Worm (Caenorhabditis elegans) whole organism, L2 larva: ENCODE results near the gene C56A3.4.
A peak's percentile ranks its signal among the peaks of the same experiment; 100 is the strongest.

Experiments
- F13H6.1 ChIP-seq: sonication (generic microtip); optimal IDR thresholded peaks from 2 replicates; lab custom pipeline; 2016; ENCODE audit warnings: missing genetic modification characterization, missing compliant biosample characterization
- Y55F3AM.14 ChIP-seq: fragments of 200-800 bp; sonication (Bioruptor generic); optimal IDR thresholded peaks from 2 replicates; lab custom pipeline; 2018; ENCODE audit warnings: mild to moderate bottlenecking, missing genetic modification characterization, missing compliant biosample characterization
- ZK546.5 ChIP-seq: sonication (generic microtip); optimal IDR thresholded peaks from 2 replicates; lab custom pipeline; 2017; ENCODE audit warnings: missing biosample characterization, missing genetic modification characterization
- aly-2 ChIP-seq: fragments of 150-350 bp; optimal IDR thresholded peaks from 2 replicates; lab custom pipeline; 2014; ENCODE audit warnings: missing biosample characterization, missing genetic modification characterization
- ama-1 ChIP-seq: fragments of 150-350 bp; optimal IDR thresholded peaks from 2 replicates; lab custom pipeline; 2018; ENCODE audit warnings: inconsistent platforms
- ceh-82 ChIP-seq: fragments of 150-350 bp; optimal IDR thresholded peaks from 2 replicates; lab custom pipeline; 2014; ENCODE audit warnings: missing biosample characterization, missing genetic modification characterization
- dmd-4 ChIP-seq: sonication (generic microtip); optimal IDR thresholded peaks from 2 replicates; lab custom pipeline; 2017; ENCODE audit warnings: missing biosample characterization, missing genetic modification characterization
- egl-27 ChIP-seq: sonication (generic microtip); optimal IDR thresholded peaks from 3 replicates; lab custom pipeline; 2017; ENCODE audit warnings: missing biosample characterization, missing genetic modification reagents, missing genetic modification characterization
- fos-1 ChIP-seq: fragments of 150-350 bp; optimal IDR thresholded peaks from 2 replicates; lab custom pipeline; 2014; ENCODE audit warnings: missing biosample characterization, missing genetic modification characterization
- gmeb-1 ChIP-seq: fragments of 150-350 bp; optimal IDR thresholded peaks from 2 replicates; lab custom pipeline; 2014; ENCODE audit warnings: missing biosample characterization, missing genetic modification characterization
- lin-13 ChIP-seq: fragments of 150-350 bp; optimal IDR thresholded peaks from 2 replicates; lab custom pipeline; 2014; ENCODE audit warnings: missing biosample characterization, missing genetic modification reagents, missing genetic modification characterization
- lin-39 ChIP-seq: fragments of 150-350 bp; optimal IDR thresholded peaks from 2 replicates; lab custom pipeline; 2014; ENCODE audit warnings: missing biosample characterization, missing genetic modification reagents, missing genetic modification characterization
- mab-5 ChIP-seq: fragments of 150-350 bp; optimal IDR thresholded peaks from 2 replicates; lab custom pipeline; 2014; ENCODE audit warnings: missing biosample characterization, missing genetic modification characterization
- mbf-1 ChIP-seq: sonication (generic microtip); optimal IDR thresholded peaks from 2 replicates; lab custom pipeline; 2017; ENCODE audit warnings: missing biosample characterization, missing genetic modification characterization
- mdl-1 ChIP-seq, 2 experiments: fragments of 150-350 bp in 1 of 2; sonication (generic microtip) in 1 of 2; optimal IDR thresholded peaks; 2 replicates each; lab custom pipeline; 2017; ENCODE audit warnings: missing biosample characterization in 2 of 2, missing genetic modification characterization in 2 of 2
- nhr-10 ChIP-seq: sonication (generic microtip); optimal IDR thresholded peaks from 2 replicates; lab custom pipeline; 2017; ENCODE audit warnings: missing biosample characterization, missing genetic modification characterization
- nhr-129 ChIP-seq: fragments of 150-350 bp; optimal IDR thresholded peaks from 2 replicates; lab custom pipeline; 2014; ENCODE audit warnings: missing biosample characterization, missing genetic modification characterization
- nhr-23 ChIP-seq: fragments of 150-350 bp; optimal IDR thresholded peaks from 2 replicates; lab custom pipeline; 2014; ENCODE audit warnings: missing biosample characterization, missing genetic modification reagents, missing genetic modification characterization
- nhr-6 ChIP-seq: fragments of 150-350 bp; optimal IDR thresholded peaks from 2 replicates; lab custom pipeline; 2014; ENCODE audit warnings: missing biosample characterization, missing genetic modification characterization
- nhr-77 ChIP-seq: fragments of 150-350 bp; optimal IDR thresholded peaks from 2 replicates; lab custom pipeline; 2014; ENCODE audit warnings: missing biosample characterization, missing genetic modification characterization
- peb-1 ChIP-seq: fragments of 150-350 bp; optimal IDR thresholded peaks from 2 replicates; lab custom pipeline; 2014; ENCODE audit warnings: missing biosample characterization, missing genetic modification characterization
- skn-1 ChIP-seq: sonication (generic microtip); optimal IDR thresholded peaks from 2 replicates; lab custom pipeline; 2017; ENCODE audit warnings: missing biosample characterization, missing genetic modification characterization
- sma-3 ChIP-seq: sonication (generic microtip); optimal IDR thresholded peaks from 2 replicates; lab custom pipeline; 2016; ENCODE audit warnings: missing genetic modification reagents, missing genetic modification characterization, missing compliant biosample characterization
- sma-9 ChIP-seq, 2 experiments: fragments of 150-350 bp in 1 of 2; sonication (generic microtip) in 1 of 2; optimal IDR thresholded peaks; 2 replicates each; lab custom pipeline; 2014 to 2016; ENCODE audit warnings: missing genetic modification characterization in 2 of 2, mild to moderate bottlenecking in 1 of 2, missing biosample characterization in 1 of 2, missing compliant biosample characterization in 1 of 2, missing genetic modification reagents in 1 of 2, moderate library complexity in 1 of 2
- unc-39 ChIP-seq: fragments of 150-350 bp; optimal IDR thresholded peaks from 2 replicates; lab custom pipeline; 2014; ENCODE audit warnings: missing biosample characterization, missing genetic modification characterization
- unc-55 ChIP-seq: fragments of 150-350 bp; sonication (generic microtip); optimal IDR thresholded peaks from 3 replicates; lab custom pipeline; 2014; ENCODE audit warnings: missing biosample characterization, missing genetic modification reagents, missing genetic modification characterization
- zag-1 ChIP-seq: fragments of 150-350 bp; optimal IDR thresholded peaks from 2 replicates; lab custom pipeline; 2014; ENCODE audit warnings: missing biosample characterization, missing genetic modification characterization
- ztf-4 ChIP-seq: fragments of 150-350 bp; optimal IDR thresholded peaks from 2 replicates; lab custom pipeline; 2014; ENCODE audit warnings: missing biosample characterization, missing genetic modification characterization

Gene C56A3.4

ce11 chrV:13584484-13584883, 32.9 kb upstream of the C56A3.4 start, which contains the start of gene F53F4.1:
Gene F53F4.1 (plus strand): TSS chrV:13584784.
- TF ChIP-seq lin-13 (GFP tag; lab: Kevin White, UChicago) = no peak
- TF ChIP-seq dmd-4 (tag; lab: Kevin White, UChicago) = no peak
- TF ChIP-seq ztf-4 (tag; lab: Kevin White, UChicago) = no peak
- TF ChIP-seq fos-1 (tag; lab: Kevin White, UChicago) = no peak
- TF ChIP-seq lin-39 = no peak

ce11 chrV:13580696-13581095, 29.1 kb upstream of the C56A3.4 start, which contains the start of gene C50B8.5:
Gene C50B8.5 (plus strand): TSS chrV:13580968.
- TF ChIP-seq ZK546.5 (tag; lab: Kevin White, UChicago) (no peak), fos-1 (tag; lab: Kevin White, UChicago) (peak; percentile 74), F13H6.1 (tag; lab: Kevin White, UChicago) (peak; percentile 15), zag-1 (tag; lab: Kevin White, UChicago) (no peak), nhr-129 (tag; lab: Kevin White, UChicago) (no peak), egl-27 (tag; lab: Kevin White, UChicago) (no peak), ama-1 (no peak), nhr-10 (no peak), unc-39 (tag; lab: Kevin White, UChicago) (no peak), mab-5 (no peak), sma-3 (GFP tag; lab: Kevin White, UChicago) (no peak), ztf-4 (tag; lab: Kevin White, UChicago) (no peak)

- no peak for TF ChIP-seq unc-55 (GFP tag; lab: Kevin White, UChicago)
- peak; percentile 60 for TF ChIP-seq fos-1 (tag; lab: Kevin White, UChicago)
- no peak for TF ChIP-seq unc-39 (tag; lab: Kevin White, UChicago)
- TF ChIP-seq mdl-1 (tag; optimal IDR thresholded peaks at IDR 0.05; lab: Kevin White, UChicago) = no peak
- TF ChIP-seq mbf-1 = no peak
- TF ChIP-seq nhr-23 = no peak
- no peak for TF ChIP-seq nhr-77 (tag; lab: Kevin White, UChicago)
Observed at ce11 chrV:13578637-13579036, 27.1 kb upstream of the C56A3.4 start, which contains the start of gene C50B8.6. Gene C50B8.6 (plus strand): TSS chrV:13578972.

ce11 chrV:13577463-13577862, 25.9 kb upstream of the C56A3.4 start:
- TF ChIP-seq fos-1 (tag; lab: Kevin White, UChicago) (peak; percentile 88), Y55F3AM.14 (GFP tag; lab: Kevin White, UChicago) (no peak), peb-1 (tag; lab: Kevin White, UChicago) (no peak), unc-55 (GFP tag; lab: Kevin White, UChicago) (no peak)

ce11 chrV:13576828-13577227, 25.3 kb upstream of the C56A3.4 start:
- no peak for TF ChIP-seq lin-39
- TF ChIP-seq peb-1 (tag; lab: Kevin White, UChicago) = no peak
- peak; percentile 28 for TF ChIP-seq sma-9 (GFP tag; optimal IDR thresholded peaks at IDR 0.05; lab: Kevin White, UChicago)
- no peak for TF ChIP-seq sma-9 (tag; optimal IDR thresholded peaks at IDR 0.05; lab: Kevin White, UChicago)
- peak; percentile 93 for TF ChIP-seq fos-1 (tag; lab: Kevin White, UChicago)
- TF ChIP-seq nhr-6 = no peak
- peak; percentile 7 for TF ChIP-seq gmeb-1 (tag; lab: Kevin White, UChicago)
- TF ChIP-seq aly-2 = no peak
- TF ChIP-seq, all 48 proteins: peak for 3

ce11 chrV:13575866-13576265, 24.3 kb upstream of the C56A3.4 start:
- TF ChIP-seq ceh-82 (tag; lab: Kevin White, UChicago) = no peak
- TF ChIP-seq skn-1 (tag; lab: Kevin White, UChicago) = no peak
- TF ChIP-seq, all 48 proteins: peak for 0

- TF ChIP-seq fos-1 (tag; lab: Kevin White, UChicago) (peak; percentile 86), ceh-82 (tag; lab: Kevin White, UChicago) (no peak)
- TF ChIP-seq, all 48 proteins: peak for 1
Observed at ce11 chrV:13571714-13572258, 20.2 kb upstream of the C56A3.4 start, which contains the start of gene C50B8.4. Gene C50B8.4 (plus strand): TSS chrV:13572012.
